Worm (Caenorhabditis elegans) whole organism, late embryonic: Measurements from ENCODE around the gene lap-1.
A peak's percentile ranks its signal among the peaks of the same experiment; 100 is the strongest.

Experiments used
- F13H6.1 ChIP-seq: sonication (generic microtip); optimal IDR thresholded peaks from 2 replicates; lab custom pipeline; 2016; ENCODE audit warnings: missing genetic modification characterization, missing compliant biosample characterization
- K02D7.2 ChIP-seq: sonication (generic microtip); optimal IDR thresholded peaks from 2 replicates; lab custom pipeline; 2017; ENCODE audit warnings: mild to moderate bottlenecking, missing genetic modification characterization, missing compliant biosample characterization
- K09A11.1 ChIP-seq: sonication (generic microtip); optimal IDR thresholded peaks from 2 replicates; lab custom pipeline; 2017; ENCODE audit warnings: antibody characterized with exemption, mild to moderate bottlenecking, missing genetic modification characterization, missing compliant biosample characterization; ENCODE audit not compliant: insufficient read depth
- T23F11.4 ChIP-seq: fragments of 200-800 bp; sonication (Bioruptor generic); optimal IDR thresholded peaks from 2 replicates; lab custom pipeline; 2018; ENCODE audit warnings: mild to moderate bottlenecking, missing genetic modification characterization, missing compliant biosample characterization
- ahr-1 ChIP-seq: sonication (generic microtip); optimal IDR thresholded peaks from 2 replicates; lab custom pipeline; 2016; ENCODE audit warnings: missing genetic modification characterization, missing compliant biosample characterization
- ceh-22 ChIP-seq: sonication (generic microtip); optimal IDR thresholded peaks from 2 replicates; lab custom pipeline; 2017; ENCODE audit warnings: missing biosample characterization, missing genetic modification characterization
- ceh-30 ChIP-seq: fragments of 150-350 bp; optimal IDR thresholded peaks from 2 replicates; lab custom pipeline; 2014; ENCODE audit warnings: missing biosample characterization, missing genetic modification characterization
- ceh-31 ChIP-seq: sonication (generic microtip); optimal IDR thresholded peaks from 2 replicates; lab custom pipeline; 2016; ENCODE audit warnings: missing genetic modification characterization, missing compliant biosample characterization
- ceh-48 ChIP-seq: sonication (generic microtip); optimal IDR thresholded peaks from 2 replicates; lab custom pipeline; 2016; ENCODE audit warnings: missing genetic modification characterization, inconsistent platforms, missing compliant biosample characterization
- ceh-6 ChIP-seq: fragments of 200-800 bp; sonication (Bioruptor generic); optimal IDR thresholded peaks from 2 replicates; lab custom pipeline; 2018; ENCODE audit warnings: mild to moderate bottlenecking, missing genetic modification characterization, missing compliant biosample characterization
- che-1 ChIP-seq: sonication (generic microtip); optimal IDR thresholded peaks from 2 replicates; lab custom pipeline; 2016; ENCODE audit warnings: mild to moderate bottlenecking, missing genetic modification characterization, missing compliant biosample characterization
- dmd-4 ChIP-seq: sonication (generic microtip); optimal IDR thresholded peaks from 2 replicates; lab custom pipeline; 2016; ENCODE audit warnings: borderline replicate concordance, missing genetic modification characterization, missing compliant biosample characterization
- elt-2 ChIP-seq: sonication (generic microtip); optimal IDR thresholded peaks from 2 replicates; lab custom pipeline; 2016; ENCODE audit warnings: missing genetic modification reagents, missing genetic modification characterization, missing compliant biosample characterization
- hlh-30 ChIP-seq: sonication (generic microtip); optimal IDR thresholded peaks from 2 replicates; lab custom pipeline; 2017; ENCODE audit warnings: antibody characterized with exemption, missing genetic modification characterization, missing compliant biosample characterization; ENCODE audit not compliant: insufficient read depth
- hlh-6 ChIP-seq: sonication (generic microtip); optimal IDR thresholded peaks from 2 replicates; lab custom pipeline; 2016; ENCODE audit warnings: missing genotype, missing genetic modification characterization, missing compliant biosample characterization
- lim-6 ChIP-seq: sonication (generic microtip); optimal IDR thresholded peaks from 2 replicates; lab custom pipeline; 2016; ENCODE audit warnings: missing genetic modification characterization, missing compliant biosample characterization
- madf-2 ChIP-seq: sonication (generic microtip); optimal IDR thresholded peaks from 2 replicates; lab custom pipeline; 2017; ENCODE audit warnings: missing genetic modification characterization, missing compliant biosample characterization
- mec-3 ChIP-seq: sonication (generic microtip); optimal IDR thresholded peaks from 2 replicates; lab custom pipeline; 2016; ENCODE audit warnings: borderline replicate concordance, missing genetic modification characterization, missing compliant biosample characterization
- nfya-1 ChIP-seq: sonication (generic microtip); optimal IDR thresholded peaks from 2 replicates; lab custom pipeline; 2017; ENCODE audit warnings: missing genetic modification characterization, mild to moderate bottlenecking, missing compliant biosample characterization, antibody characterized with exemption, moderate library complexity
- nhr-11 ChIP-seq: fragments of 150-350 bp; optimal IDR thresholded peaks from 2 replicates; lab custom pipeline; 2014; ENCODE audit warnings: missing biosample characterization, missing genetic modification characterization
- npax-4 ChIP-seq: sonication (generic microtip); optimal IDR thresholded peaks from 2 replicates; lab custom pipeline; 2016; ENCODE audit warnings: missing genetic modification characterization, missing compliant biosample characterization
- pax-1 ChIP-seq: fragments of 150-350 bp; optimal IDR thresholded peaks from 2 replicates; lab custom pipeline; 2014; ENCODE audit warnings: missing biosample characterization, missing genetic modification characterization
- pha-4 ChIP-seq: fragments of 150-350 bp; optimal IDR thresholded peaks from 2 replicates; lab custom pipeline; 2018; ENCODE audit warnings: missing biosample characterization, missing genetic modification reagents, missing genetic modification characterization
- pros-1 ChIP-seq: fragments of 150-350 bp; optimal IDR thresholded peaks from 2 replicates; lab custom pipeline; 2014; ENCODE audit warnings: missing biosample characterization, missing genetic modification reagents, missing genetic modification characterization
- sdc-2 ChIP-seq: sonication (generic microtip); optimal IDR thresholded peaks from 2 replicates; lab custom pipeline; 2016; ENCODE audit warnings: missing genotype, missing genetic modification characterization, missing compliant biosample characterization
- sox-2 ChIP-seq: fragments of 200-800 bp; sonication (Bioruptor generic); IDR thresholded peaks from 2 replicates; pipeline ENCODE4 v1.3.6; 2022; ENCODE audit warnings: missing genetic modification reagents, missing genetic modification characterization, missing compliant biosample characterization
- sox-4 ChIP-seq: sonication (generic microtip); optimal IDR thresholded peaks from 2 replicates; lab custom pipeline; 2017; ENCODE audit warnings: mild to moderate bottlenecking, missing genetic modification characterization, inconsistent platforms, missing compliant biosample characterization
- syd-9 ChIP-seq: sonication (generic microtip); optimal IDR thresholded peaks from 2 replicates; lab custom pipeline; 2016; ENCODE audit warnings: mild to moderate bottlenecking, missing genetic modification characterization, moderate library complexity, missing compliant biosample characterization
- tbx-2 ChIP-seq: sonication (generic microtip); optimal IDR thresholded peaks from 2 replicates; lab custom pipeline; 2016; ENCODE audit warnings: missing genetic modification characterization, missing compliant biosample characterization
- tbx-7 ChIP-seq: sonication (generic microtip); optimal IDR thresholded peaks from 2 replicates; lab custom pipeline; 2016; ENCODE audit warnings: missing genotype, missing genetic modification characterization, missing compliant biosample characterization
- unc-3 ChIP-seq, 2 experiments: fragments of 200-800 bp in 1 of 2; sonication (Bioruptor generic) in 1 of 2; sonication (generic microtip) in 1 of 2; conservative IDR thresholded peaks in 1 of 2; optimal IDR thresholded peaks in 1 of 2; 2 replicates each; pipeline versions ENCODE4 v1.3.6 to Lab custom; 2016 to 2022; ENCODE audit warnings: missing compliant biosample characterization in 2 of 2, missing genetic modification characterization in 2 of 2, missing genetic modification reagents in 1 of 2
- unc-42 ChIP-seq: sonication (generic microtip); optimal IDR thresholded peaks from 2 replicates; lab custom pipeline; 2016; ENCODE audit warnings: missing genotype, missing genetic modification characterization, missing compliant biosample characterization
- unc-55 ChIP-seq: sonication (generic microtip); optimal IDR thresholded peaks from 2 replicates; lab custom pipeline; 2017; ENCODE audit warnings: missing biosample characterization, missing genetic modification reagents, missing genetic modification characterization

The lap-1 gene

ce11 chrIII:8375000-8375399, 26.7 kb downstream of the lap-1 start, which contains the start of gene met-2:
TSS of gene met-2 (plus strand) at chrIII:8375300.
- TF ChIP-seq lim-6 (tag; lab: Kevin White, UChicago), result no peak
- TF ChIP-seq sdc-2 (tag; lab: Kevin White, UChicago), result no peak
- TF ChIP-seq nfya-1 (tag; lab: Kevin White, UChicago), result no peak
- TF ChIP-seq syd-9, result no peak
- TF ChIP-seq sox-4, result no peak
- TF ChIP-seq pha-4, result no peak
- TF ChIP-seq ceh-22 (tag; lab: Kevin White, UChicago), result no peak
- no peak for TF ChIP-seq unc-42
- no peak for TF ChIP-seq T23F11.4 (GFP tag; lab: Kevin White, UChicago)
- TF ChIP-seq ceh-31 (tag; lab: Kevin White, UChicago), result no peak
- TF ChIP-seq unc-3 (GFP tag; conservative IDR thresholded peaks at IDR 0.05; lab: Robert Waterston, UW), result no peak
- no peak for TF ChIP-seq unc-3 (tag; optimal IDR thresholded peaks at IDR 0.05; lab: Kevin White, UChicago)
- no peak for TF ChIP-seq ahr-1 (tag; lab: Kevin White, UChicago)
- TF ChIP-seq npax-4, result no peak
- TF ChIP-seq unc-55 (GFP tag; lab: Kevin White, UChicago), result no peak

ce11 chrIII:8371595-8372305, 30.0 kb downstream of the lap-1 start, which contains the start of gene lmbr-1:
TSS of gene lmbr-1 (plus strand) at chrIII:8372255.
- TF ChIP-seq madf-2 (tag; lab: Kevin White, UChicago) (no peak), sox-2 (GFP tag; lab: Robert Waterston, UW) (no peak), unc-42 (no peak), hlh-6 (no peak), sdc-2 (tag; lab: Kevin White, UChicago) (no peak), tbx-2 (tag; lab: Kevin White, UChicago) (no peak)

- TF ChIP-seq nfya-1 (tag; lab: Kevin White, UChicago) (peak; percentile 57), mec-3 (no peak), ceh-31 (tag; lab: Kevin White, UChicago) (peak; percentile 1), hlh-30 (tag; lab: Kevin White, UChicago) (peak; percentile 20)
Measured at ce11 chrIII:8370846-8371257, 30.9 kb downstream of the lap-1 start.

ce11 chrIII:8370188-8370587, 31.5 kb downstream of the lap-1 start:
- TF ChIP-seq F13H6.1 (tag; lab: Kevin White, UChicago), result no peak
- TF ChIP-seq ceh-6, result no peak
- no peak for TF ChIP-seq K02D7.2 (tag; lab: Kevin White, UChicago)
- TF ChIP-seq K09A11.1 (tag; lab: Kevin White, UChicago), result no peak
- TF ChIP-seq pros-1 (tag; lab: Kevin White, UChicago), result no peak
- TF ChIP-seq hlh-6, result no peak
- TF ChIP-seq che-1 (tag; lab: Kevin White, UChicago), result no peak
- TF ChIP-seq ceh-22 (tag; lab: Kevin White, UChicago), result no peak
- TF ChIP-seq pha-4, result no peak

ce11 chrIII:8369172-8369571, 32.6 kb downstream of the lap-1 start:
- TF ChIP-seq ahr-1 (tag; lab: Kevin White, UChicago) (no peak), sox-4 (no peak), pax-1 (no peak), madf-2 (tag; lab: Kevin White, UChicago) (no peak), ceh-48 (no peak), syd-9 (no peak), unc-55 (GFP tag; lab: Kevin White, UChicago) (no peak), sdc-2 (tag; lab: Kevin White, UChicago) (no peak), ceh-31 (tag; lab: Kevin White, UChicago) (no peak), K02D7.2 (tag; lab: Kevin White, UChicago) (no peak), dmd-4 (no peak), nhr-11 (tag; lab: Kevin White, UChicago) (no peak), ceh-30 (tag; lab: Kevin White, UChicago) (no peak), elt-2 (no peak), tbx-7 (tag; lab: Kevin White, UChicago) (no peak)
- TF ChIP-seq, all 69 proteins: peak for 0
